Fruit fly (Drosophila melanogaster): ENCODE measurements around the gene CG13284.
A peak's percentile ranks its signal among the peaks of the same experiment; 100 is the strongest.

Gene CG13284

dm6 chr2L:16857665-16858064, 9.1 kb upstream of the CG13284 start:
- TF ChIP-seq CG14711 (tag; optimal IDR thresholded peaks at IDR 0.05) (no peak), CG5204 (GFP tag; optimal IDR thresholded peaks at IDR 0.05) (no peak), kay (GFP tag; ENCODE audit: borderline replicate concordance) (no peak), CG1620 (GFP tag; optimal IDR thresholded peaks at IDR 0.05) (no peak), cic (GFP tag; optimal IDR thresholded peaks at IDR 0.05) (no peak), tj (GFP tag; optimal IDR thresholded peaks at IDR 0.05) (no peak), CG11617 (GFP tag; optimal IDR thresholded peaks at IDR 0.05) (no peak), Hr96 (GFP tag; optimal IDR thresholded peaks at IDR 0.05) (no peak), CG12768 (GFP tag; optimal IDR thresholded peaks at IDR 0.05) (no peak), Clk (GFP tag; optimal IDR thresholded peaks at IDR 0.05) (no peak), pad (GFP tag; optimal IDR thresholded peaks at IDR 0.05) (no peak), CG7045 (GFP tag; optimal IDR thresholded peaks at IDR 0.05) (no peak), CG33017 (tag; optimal IDR thresholded peaks at IDR 0.05) (no peak), Mnt (GFP tag; optimal IDR thresholded peaks at IDR 0.05) (no peak), toe (GFP tag; optimal IDR thresholded peaks at IDR 0.05) (no peak), bab1 (GFP tag; optimal IDR thresholded peaks at IDR 0.05) (no peak), CG7101 (tag; optimal IDR thresholded peaks at IDR 0.05) (no peak), Crg-1 (GFP tag; optimal IDR thresholded peaks at IDR 0.05) (no peak), cnc (optimal IDR thresholded peaks at IDR 0.05) (no peak)

dm6 chr2L:16857131-16857530, 8.6 kb upstream of the CG13284 start:
- no peak for TF ChIP-seq Clk (GFP tag; optimal IDR thresholded peaks at IDR 0.05)
- peak; percentile 16 for TF ChIP-seq kay (GFP tag; ENCODE audit: borderline replicate concordance)
- peak in 1 of 2 experiments; percentile 94 for TF ChIP-seq cnc (optimal IDR thresholded peaks at IDR 0.05)
- no peak for TF ChIP-seq CG33017 (tag; optimal IDR thresholded peaks at IDR 0.05)
- no peak for TF ChIP-seq CG12768 (GFP tag; optimal IDR thresholded peaks at IDR 0.05)
- no peak for TF ChIP-seq CG7045 (GFP tag; optimal IDR thresholded peaks at IDR 0.05)
- TF ChIP-seq cic (GFP tag; optimal IDR thresholded peaks at IDR 0.05), result no peak

- no peak for TF ChIP-seq CG7101 (tag; optimal IDR thresholded peaks at IDR 0.05)
- TF ChIP-seq CG11617 (GFP tag; optimal IDR thresholded peaks at IDR 0.05), result no peak
- TF ChIP-seq CG1620 (GFP tag; optimal IDR thresholded peaks at IDR 0.05), result no peak
- peak; percentile 15 for TF ChIP-seq CG33017 (tag; optimal IDR thresholded peaks at IDR 0.05)
- TF ChIP-seq ovo (GFP tag; optimal IDR thresholded peaks at IDR 0.05), result no peak
- TF ChIP-seq toe (GFP tag; optimal IDR thresholded peaks at IDR 0.05), result no peak
- no peak for TF ChIP-seq CG7045 (GFP tag; optimal IDR thresholded peaks at IDR 0.05)
- TF ChIP-seq cic (GFP tag; optimal IDR thresholded peaks at IDR 0.05), result no peak
- TF ChIP-seq pad (GFP tag; optimal IDR thresholded peaks at IDR 0.05), result no peak
- no peak for TF ChIP-seq CG5204 (GFP tag; optimal IDR thresholded peaks at IDR 0.05)
- TF ChIP-seq Hr96 (GFP tag; optimal IDR thresholded peaks at IDR 0.05), result no peak
- TF ChIP-seq CG14711 (tag; optimal IDR thresholded peaks at IDR 0.05), result peak; percentile 14
- no peak for TF ChIP-seq kay (GFP tag; ENCODE audit: borderline replicate concordance)
- TF ChIP-seq CG12768 (GFP tag; optimal IDR thresholded peaks at IDR 0.05), result no peak
- no peak for TF ChIP-seq Clk (GFP tag; optimal IDR thresholded peaks at IDR 0.05)
- peak; percentile 1 for TF ChIP-seq bab1 (GFP tag; optimal IDR thresholded peaks at IDR 0.05)
- no peak for TF ChIP-seq tj (GFP tag; optimal IDR thresholded peaks at IDR 0.05)
- no peak for TF ChIP-seq Mnt (GFP tag; optimal IDR thresholded peaks at IDR 0.05)
- TF ChIP-seq Crg-1 (GFP tag; optimal IDR thresholded peaks at IDR 0.05), result no peak
- TF ChIP-seq cnc (optimal IDR thresholded peaks at IDR 0.05), result no peak
These were observed 3.9 kb upstream of the CG13284 start, which contains the start of gene CG31810 for dm6 chr2L:16852318-16852932. CG31810 (minus strand) TSS chr2L:16852368.

dm6 chr2L:16850442-16850841, 1.9 kb upstream of the CG13284 start:
- TF ChIP-seq Clk (GFP tag; optimal IDR thresholded peaks at IDR 0.05) (no peak), cnc (optimal IDR thresholded peaks at IDR 0.05) (peak in 1 of 2 experiments; percentile 81)

- TF ChIP-seq pad (GFP tag; optimal IDR thresholded peaks at IDR 0.05) (no peak), CG7045 (GFP tag; optimal IDR thresholded peaks at IDR 0.05) (no peak), CG14711 (tag; optimal IDR thresholded peaks at IDR 0.05) (no peak), kay (GFP tag; ENCODE audit: borderline replicate concordance) (peak; percentile 87)
These were observed 568 bp downstream of the CG13284 start for dm6 chr2L:16847948-16848347.

- TF ChIP-seq ovo (GFP tag; optimal IDR thresholded peaks at IDR 0.05), result no peak
- TF ChIP-seq CG14711 (tag; optimal IDR thresholded peaks at IDR 0.05), result no peak
- TF ChIP-seq CG7045 (GFP tag; optimal IDR thresholded peaks at IDR 0.05), result no peak
- no peak for TF ChIP-seq CG7101 (tag; optimal IDR thresholded peaks at IDR 0.05)
- no peak for TF ChIP-seq Mnt (GFP tag; optimal IDR thresholded peaks at IDR 0.05)
- no peak for TF ChIP-seq kay (GFP tag; ENCODE audit: borderline replicate concordance)
- no peak for TF ChIP-seq CG5204 (GFP tag; optimal IDR thresholded peaks at IDR 0.05)
- no peak for TF ChIP-seq CG33017 (tag; optimal IDR thresholded peaks at IDR 0.05)
- no peak for TF ChIP-seq toe (GFP tag; optimal IDR thresholded peaks at IDR 0.05)
- no peak for TF ChIP-seq cnc (optimal IDR thresholded peaks at IDR 0.05)
- TF ChIP-seq pad (GFP tag; optimal IDR thresholded peaks at IDR 0.05), result no peak
- TF ChIP-seq Crg-1 (GFP tag; optimal IDR thresholded peaks at IDR 0.05), result no peak
- no peak for TF ChIP-seq Hr96 (GFP tag; optimal IDR thresholded peaks at IDR 0.05)
- no peak for TF ChIP-seq CG1620 (GFP tag; optimal IDR thresholded peaks at IDR 0.05)
- TF ChIP-seq CG11617 (GFP tag; optimal IDR thresholded peaks at IDR 0.05), result no peak
- no peak for TF ChIP-seq CG12768 (GFP tag; optimal IDR thresholded peaks at IDR 0.05)
- TF ChIP-seq tj (GFP tag; optimal IDR thresholded peaks at IDR 0.05), result no peak
- no peak for TF ChIP-seq cic (GFP tag; optimal IDR thresholded peaks at IDR 0.05)
- TF ChIP-seq Clk (GFP tag; optimal IDR thresholded peaks at IDR 0.05), result no peak
- TF ChIP-seq bab1 (GFP tag; optimal IDR thresholded peaks at IDR 0.05), result no peak
These were observed 1.7 kb downstream of the CG13284 start for dm6 chr2L:16846742-16847346.

Data from whole organism, adult.